Fruit fly (Drosophila melanogaster) whole organism, adult: ENCODE results near the gene CG10195.

Experiments used
- CG11617 ChIP-seq: fragments of 200-800 bp; sonication (Bioruptor generic); optimal IDR thresholded peaks from 2 replicates; lab custom pipeline; 2017; ENCODE audit warnings: mild to moderate bottlenecking, missing biosample characterization, missing genetic modification reagents, missing genetic modification characterization
- CG12768 ChIP-seq: fragments of 200-800 bp; sonication (Bioruptor generic); optimal IDR thresholded peaks from 2 replicates; lab custom pipeline; 2017; ENCODE audit warnings: missing biosample characterization, missing genetic modification characterization, mild to moderate bottlenecking, moderate library complexity, missing genetic modification reagents
- CG14711 ChIP-seq: fragments of 200-800 bp; sonication (Bioruptor generic); optimal IDR thresholded peaks from 2 replicates; lab custom pipeline; 2018; ENCODE audit warnings: missing biosample characterization, mild to moderate bottlenecking, missing genetic modification characterization, moderate library complexity
- CG1620 ChIP-seq: fragments of 200-800 bp; sonication (Bioruptor generic); optimal IDR thresholded peaks from 2 replicates; lab custom pipeline; 2016; ENCODE audit warnings: missing biosample characterization, missing genetic modification characterization
- CG33017 ChIP-seq: fragments of 200-800 bp; sonication (Bioruptor generic); optimal IDR thresholded peaks from 2 replicates; lab custom pipeline; 2018; ENCODE audit warnings: missing biosample characterization, mild to moderate bottlenecking, missing genetic modification characterization, moderate library complexity
- CG5204 ChIP-seq: fragments of 200-800 bp; sonication (Bioruptor generic); optimal IDR thresholded peaks from 2 replicates; lab custom pipeline; 2016; ENCODE audit warnings: missing biosample characterization, missing genetic modification characterization
- CG7045 ChIP-seq: fragments of 200-800 bp; sonication (Bioruptor generic); optimal IDR thresholded peaks from 2 replicates; lab custom pipeline; 2017; ENCODE audit warnings: missing biosample characterization, mild to moderate bottlenecking, missing genetic modification characterization
- CG7101 ChIP-seq: fragments of 200-800 bp; sonication (Bioruptor generic); optimal IDR thresholded peaks from 2 replicates; lab custom pipeline; 2018; ENCODE audit warnings: missing biosample characterization, mild to moderate bottlenecking, missing genetic modification characterization, moderate library complexity
- Clk ChIP-seq: fragments of 200-800 bp; sonication (Bioruptor generic); optimal IDR thresholded peaks from 2 replicates; lab custom pipeline; 2017; ENCODE audit warnings: missing biosample characterization, missing genetic modification characterization
- Crg-1 ChIP-seq: fragments of 200-800 bp; sonication (Bioruptor generic); optimal IDR thresholded peaks from 2 replicates; lab custom pipeline; 2016; ENCODE audit warnings: missing biosample characterization, missing genetic modification characterization
- Hr96 ChIP-seq: fragments of 200-800 bp; sonication (Bioruptor generic); optimal IDR thresholded peaks from 2 replicates; lab custom pipeline; 2016; ENCODE audit warnings: missing biosample characterization, missing genetic modification characterization
- Mnt ChIP-seq: fragments of 200-800 bp; sonication (Bioruptor generic); optimal IDR thresholded peaks from 2 replicates; lab custom pipeline; 2016; ENCODE audit warnings: missing biosample characterization, mild to moderate bottlenecking, missing genetic modification characterization
- bab1 ChIP-seq: fragments of 200-800 bp; sonication (Bioruptor generic); optimal IDR thresholded peaks from 3 replicates; lab custom pipeline; 2019; ENCODE audit warnings: missing biosample characterization, mild to moderate bottlenecking, missing genetic modification characterization, moderate library complexity
- cic ChIP-seq: fragments of 200-800 bp; sonication (Bioruptor generic); optimal IDR thresholded peaks from 2 replicates; lab custom pipeline; 2017; ENCODE audit warnings: missing biosample characterization, mild to moderate bottlenecking, missing genetic modification characterization, moderate library complexity
- cnc ChIP-seq, 2 experiments: fragments of >200 bp; optimal IDR thresholded peaks; 2 replicates each; lab custom pipeline; 2017
- kay ChIP-seq: fragments of 200-800 bp; sonication (Bioruptor generic); peaks from one replicate; lab custom pipeline; 2016; ENCODE audit warnings: missing biosample characterization, missing genetic modification characterization, borderline replicate concordance
- ovo ChIP-seq: fragments of 200-800 bp; sonication (Bioruptor generic); optimal IDR thresholded peaks from 2 replicates; lab custom pipeline; 2016; ENCODE audit warnings: missing biosample characterization, missing genetic modification characterization
- pad ChIP-seq: fragments of 200-800 bp; sonication (Bioruptor generic); optimal IDR thresholded peaks from 3 replicates; lab custom pipeline; 2017; ENCODE audit warnings: missing biosample characterization, missing genetic modification characterization, mild to moderate bottlenecking, moderate library complexity, missing genetic modification reagents
- tj ChIP-seq: fragments of 200-800 bp; sonication (Bioruptor generic); optimal IDR thresholded peaks from 3 replicates; lab custom pipeline; 2017; ENCODE audit warnings: missing biosample characterization, mild to moderate bottlenecking, missing genetic modification characterization, moderate library complexity
- toe ChIP-seq: fragments of 200-800 bp; sonication (Bioruptor generic); optimal IDR thresholded peaks from 2 replicates; lab custom pipeline; 2016; ENCODE audit warnings: missing biosample characterization, missing genetic modification characterization

The CG10195 gene

DNA sequence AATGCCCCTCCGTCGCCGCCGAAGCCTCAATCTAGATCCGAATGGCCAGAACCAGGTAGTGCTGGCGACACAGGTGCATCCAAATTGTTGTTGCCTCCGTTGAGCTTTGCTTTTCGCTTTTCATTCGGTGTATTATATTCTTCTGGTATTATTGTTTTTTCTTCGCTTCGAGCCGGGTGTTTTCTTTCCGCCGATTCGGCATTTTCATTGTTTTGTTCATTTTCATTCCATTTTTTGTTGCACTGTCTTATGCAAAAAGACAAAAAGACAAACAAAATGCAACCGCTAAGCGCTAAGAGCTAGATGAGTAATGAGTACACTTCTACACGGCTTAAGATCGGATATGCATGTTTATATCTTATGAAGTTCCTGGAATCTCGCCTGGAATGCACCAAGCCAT, 12.2 kb downstream of the CG10195 start:
- TF ChIP-seq pad = no peak
- peak; percentile 100 for TF ChIP-seq tj (GFP tag; lab: Kevin White, UChicago)

DNA sequence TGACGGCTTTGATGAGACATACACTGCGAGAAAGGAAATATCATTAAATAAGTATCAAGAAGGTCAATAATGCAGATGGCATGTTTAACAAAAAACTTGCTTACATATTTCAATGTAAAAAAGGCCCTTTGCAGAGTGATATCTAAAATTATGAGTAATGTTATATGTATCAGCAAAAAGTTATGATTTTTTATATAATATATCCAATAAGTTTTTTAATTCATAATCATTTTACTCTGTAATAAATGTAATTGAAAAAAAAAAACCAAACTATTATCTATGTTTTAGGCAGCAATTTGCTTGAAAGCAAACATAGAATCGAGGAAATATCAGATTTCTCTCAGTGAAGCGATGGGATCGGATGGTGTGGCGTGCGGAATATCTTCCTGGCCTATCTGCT, 14.8 kb downstream of the CG10195 start:
- no peak for TF ChIP-seq CG5204 (GFP tag; lab: Kevin White, UChicago)
- no peak for TF ChIP-seq pad
- TF ChIP-seq tj (GFP tag; lab: Kevin White, UChicago) = no peak
- TF ChIP-seq CG11617 (GFP tag; lab: Kevin White, UChicago) = no peak
- TF ChIP-seq CG33017 (tag; lab: Kevin White, UChicago) = no peak
- no peak for TF ChIP-seq bab1 (GFP tag; lab: Kevin White, UChicago)
- TF ChIP-seq Crg-1 (GFP tag; lab: Kevin White, UChicago) = no peak
- no peak for TF ChIP-seq CG1620 (GFP tag; lab: Kevin White, UChicago)
- no peak for TF ChIP-seq toe
- no peak for TF ChIP-seq Clk (GFP tag; lab: Kevin White, UChicago)
- no peak for TF ChIP-seq CG7045
- TF ChIP-seq CG12768 (GFP tag; lab: Kevin White, UChicago) = no peak
- no peak for TF ChIP-seq Hr96 (GFP tag; lab: Kevin White, UChicago)

DNA sequence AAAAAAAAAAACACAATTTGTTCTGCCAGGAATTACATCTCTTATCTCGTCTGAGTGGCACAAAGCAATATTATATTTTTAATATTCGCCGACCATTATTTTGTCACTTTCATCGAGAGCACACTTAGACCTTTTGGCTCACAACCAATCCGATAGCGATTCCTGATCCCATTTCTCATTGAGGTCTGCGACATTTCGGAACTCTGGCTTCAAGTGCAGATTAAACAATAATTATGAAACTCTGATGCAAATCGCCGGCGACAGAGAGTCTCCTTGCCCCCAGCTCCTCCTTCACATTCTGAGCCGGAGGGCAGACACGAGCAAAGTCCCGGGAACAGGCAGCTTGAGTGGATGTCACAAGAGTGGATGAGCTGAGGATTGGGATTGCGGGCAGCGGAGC, 15.4 kb downstream of the CG10195 start:
- TF ChIP-seq CG5204 (GFP tag; lab: Kevin White, UChicago) (no peak), Hr96 (GFP tag; lab: Kevin White, UChicago) (no peak), CG7045 (no peak), CG12768 (GFP tag; lab: Kevin White, UChicago) (no peak), cnc (optimal IDR thresholded peaks at IDR 0.05; lab: Kevin White, UChicago) (no peak), cic (GFP tag; lab: Kevin White, UChicago) (no peak), Clk (GFP tag; lab: Kevin White, UChicago) (no peak), Crg-1 (GFP tag; lab: Kevin White, UChicago) (no peak), CG14711 (no peak), ovo (GFP tag; lab: Kevin White, UChicago) (no peak), CG7101 (tag; lab: Kevin White, UChicago) (no peak), CG11617 (GFP tag; lab: Kevin White, UChicago) (no peak), kay (no peak)

DNA sequence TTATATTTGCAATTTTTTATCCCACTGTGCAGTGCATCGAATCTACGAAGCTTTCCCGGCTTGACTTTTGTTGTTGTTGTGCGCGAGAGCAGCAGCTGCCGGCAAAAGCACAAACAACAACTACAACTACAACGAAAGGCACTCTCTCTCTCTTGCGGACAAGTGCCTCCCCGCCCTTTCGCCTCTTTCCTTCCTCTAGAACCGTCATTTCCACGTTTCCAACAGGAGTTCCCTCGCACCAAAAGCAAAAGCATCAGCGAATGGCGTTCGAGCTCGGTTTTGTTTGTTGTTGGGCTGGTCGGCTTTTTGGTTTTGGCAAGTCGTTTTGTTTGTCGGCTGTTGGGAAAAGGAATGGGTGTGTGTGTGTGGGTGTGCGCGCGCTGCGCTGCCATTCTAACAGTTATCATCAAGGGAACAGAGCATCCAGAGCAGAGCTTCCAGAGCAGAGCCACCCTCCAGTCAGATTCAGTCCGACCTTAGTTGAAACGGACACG, 20.6 kb downstream of the CG10195 start, which contains the start of gene tj:
Gene tj (plus strand): TSS at position 444 of the 494 bp plus-strand sequence.
- TF ChIP-seq tj (GFP tag; lab: Kevin White, UChicago) (peak; percentile 87), pad (peak; percentile 58), CG1620 (GFP tag; lab: Kevin White, UChicago) (no peak)

DNA sequence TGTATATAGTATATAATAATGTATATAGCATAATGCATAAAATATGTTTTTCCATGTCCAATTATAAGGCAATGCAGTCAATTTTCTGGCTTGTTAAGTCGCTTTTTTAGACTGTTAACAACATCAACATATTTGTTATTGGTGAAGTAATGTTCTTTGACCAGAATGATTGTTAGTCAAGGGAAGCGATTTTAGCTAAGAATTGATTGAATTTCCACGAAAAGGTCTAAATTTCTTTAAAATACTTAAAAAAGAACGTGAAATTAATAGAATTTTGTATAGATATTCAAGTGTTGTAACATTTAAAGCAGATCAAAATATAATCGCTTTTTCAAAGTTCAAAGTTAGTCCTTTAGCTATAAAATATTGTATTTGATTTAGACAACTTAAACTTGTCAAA, 21.1 kb downstream of the CG10195 start:
- TF ChIP-seq CG5204 (GFP tag; lab: Kevin White, UChicago) = peak; percentile 25
- no peak for TF ChIP-seq cnc (optimal IDR thresholded peaks at IDR 0.05; lab: Kevin White, UChicago)
- TF ChIP-seq CG7101 (tag; lab: Kevin White, UChicago) = no peak
- TF ChIP-seq ovo (GFP tag; lab: Kevin White, UChicago) = no peak

DNA sequence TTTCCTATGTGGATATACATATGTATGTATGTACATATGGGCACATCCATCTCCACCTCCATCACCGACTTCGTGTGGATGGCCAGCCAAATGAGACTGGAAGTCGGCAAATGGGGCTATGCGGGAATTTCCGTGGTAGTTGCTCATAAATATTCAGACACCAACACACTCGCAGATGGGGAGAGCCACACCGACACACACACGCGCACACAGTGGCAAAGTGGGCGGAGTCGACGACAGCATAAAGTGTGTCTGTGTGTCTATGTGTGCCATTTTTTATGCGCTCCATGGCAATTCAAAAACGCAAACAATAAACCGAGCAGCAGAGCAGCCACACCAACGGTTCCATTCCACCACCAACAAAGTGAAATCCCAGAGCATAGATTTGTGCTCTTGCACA, 21.6 kb downstream of the CG10195 start:
- TF ChIP-seq CG11617 (GFP tag; lab: Kevin White, UChicago) = no peak
- peak; percentile 18 for TF ChIP-seq tj (GFP tag; lab: Kevin White, UChicago)
- TF ChIP-seq kay = no peak
- TF ChIP-seq Hr96 (GFP tag; lab: Kevin White, UChicago) = no peak
- TF ChIP-seq bab1 (GFP tag; lab: Kevin White, UChicago) = no peak

DNA sequence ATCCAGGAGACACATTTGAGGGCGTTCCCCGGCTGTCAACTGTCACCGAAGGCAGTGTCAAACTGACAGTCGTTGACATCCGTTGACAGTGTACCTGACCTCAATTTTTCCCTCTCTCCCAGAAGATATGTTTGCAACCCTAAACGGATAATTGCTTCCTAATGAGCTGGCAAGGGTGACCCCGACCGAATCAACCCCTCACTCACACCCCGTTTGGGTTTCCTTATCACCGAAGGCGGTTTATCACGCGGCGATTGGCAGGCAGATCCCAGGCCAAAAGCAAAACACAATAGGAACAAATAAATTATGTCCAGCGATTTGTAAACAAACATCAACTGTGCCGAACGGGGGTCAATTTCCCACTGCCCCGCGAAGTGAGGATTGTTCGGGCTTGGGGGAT, 25.1 kb downstream of the CG10195 start:
- TF ChIP-seq pad (no peak), Mnt (GFP tag; lab: Kevin White, UChicago) (no peak), CG7101 (tag; lab: Kevin White, UChicago) (no peak), kay (no peak), Clk (GFP tag; lab: Kevin White, UChicago) (no peak), ovo (GFP tag; lab: Kevin White, UChicago) (no peak), bab1 (GFP tag; lab: Kevin White, UChicago) (no peak), toe (no peak), CG5204 (GFP tag; lab: Kevin White, UChicago) (no peak), CG12768 (GFP tag; lab: Kevin White, UChicago) (no peak), CG11617 (GFP tag; lab: Kevin White, UChicago) (no peak), CG1620 (GFP tag; lab: Kevin White, UChicago) (no peak), cnc (optimal IDR thresholded peaks at IDR 0.05; lab: Kevin White, UChicago) (no peak)
